Worm (Caenorhabditis elegans) whole organism, L3 larva: Measurements from ENCODE around the gene Y37E11AL.2.
A peak's percentile ranks its signal among the peaks of the same experiment; 100 is the strongest.

ENCODE experiments used
- R02D3.7 ChIP-seq: fragments of 150-350 bp; optimal IDR thresholded peaks from 2 replicates; lab custom pipeline; 2014; ENCODE audit warnings: missing biosample characterization, missing genetic modification characterization
- ZK546.5 ChIP-seq: sonication (generic microtip); optimal IDR thresholded peaks from 2 replicates; lab custom pipeline; 2017; ENCODE audit warnings: missing biosample characterization, missing genetic modification characterization
- aly-2 ChIP-seq: fragments of 150-350 bp; optimal IDR thresholded peaks from 2 replicates; lab custom pipeline; 2014; ENCODE audit warnings: missing biosample characterization, missing genetic modification characterization
- ceh-28 ChIP-seq: fragments of 150-350 bp; optimal IDR thresholded peaks from 2 replicates; lab custom pipeline; 2014; ENCODE audit warnings: missing biosample characterization, missing genetic modification reagents, missing genetic modification characterization
- ceh-82 ChIP-seq: fragments of 150-350 bp; optimal IDR thresholded peaks from 2 replicates; lab custom pipeline; 2014; ENCODE audit warnings: missing biosample characterization, missing genetic modification characterization
- egl-27 ChIP-seq: sonication (generic microtip); optimal IDR thresholded peaks from 4 replicates; lab custom pipeline; 2017; ENCODE audit warnings: missing biosample characterization, missing genetic modification reagents, missing genetic modification characterization
- elt-2 ChIP-seq: sonication (generic microtip); optimal IDR thresholded peaks from 2 replicates; lab custom pipeline; 2016; ENCODE audit warnings: missing genetic modification reagents, mild to moderate bottlenecking, missing genetic modification characterization, missing compliant biosample characterization
- elt-3 ChIP-seq, 3 experiments: fragments of 150-350 bp in 1 of 3; sonication (generic microtip) in 2 of 3; optimal IDR thresholded peaks; 2 replicates in 2 of 3; 4 replicates in 1 of 3; lab custom pipeline; 2014 to 2017; ENCODE audit warnings: missing biosample characterization in 3 of 3, missing genetic modification characterization in 3 of 3
- eor-1 ChIP-seq, 2 experiments: fragments of 150-350 bp; optimal IDR thresholded peaks; 2 replicates each; lab custom pipeline; 2014 to 2018; ENCODE audit warnings: missing biosample characterization in 2 of 2, missing genetic modification characterization in 2 of 2
- nfya-1 ChIP-seq: sonication (generic microtip); optimal IDR thresholded peaks from 2 replicates; lab custom pipeline; 2017; ENCODE audit warnings: missing genetic modification characterization, mild to moderate bottlenecking, missing compliant biosample characterization, antibody characterized with exemption, moderate library complexity; ENCODE audit not compliant: insufficient read depth
- nhr-11 ChIP-seq: fragments of 150-350 bp; optimal IDR thresholded peaks from 2 replicates; lab custom pipeline; 2014; ENCODE audit warnings: missing biosample characterization, missing genetic modification characterization
- nhr-12 ChIP-seq: fragments of 150-350 bp; optimal IDR thresholded peaks from 2 replicates; lab custom pipeline; 2014; ENCODE audit warnings: missing biosample characterization, missing genetic modification characterization
- nhr-25 ChIP-seq: sonication (generic microtip); optimal IDR thresholded peaks from 2 replicates; lab custom pipeline; 2017; ENCODE audit warnings: missing biosample characterization, missing genetic modification characterization
- nhr-28 ChIP-seq: fragments of 150-350 bp; optimal IDR thresholded peaks from 2 replicates; lab custom pipeline; 2014; ENCODE audit warnings: missing biosample characterization, missing genetic modification characterization
- nhr-43 ChIP-seq: sonication (generic microtip); optimal IDR thresholded peaks from 2 replicates; lab custom pipeline; 2016; ENCODE audit warnings: mild to moderate bottlenecking, missing genetic modification characterization, missing compliant biosample characterization; ENCODE audit not compliant: poor library complexity, severe bottlenecking
- nhr-77 ChIP-seq: fragments of 150-350 bp; optimal IDR thresholded peaks from 2 replicates; lab custom pipeline; 2014; ENCODE audit warnings: missing biosample characterization, missing genetic modification characterization
- pha-4 ChIP-seq: fragments of 150-350 bp; optimal IDR thresholded peaks from 2 replicates; lab custom pipeline; 2014; ENCODE audit warnings: missing biosample characterization, missing genetic modification reagents, missing genetic modification characterization
- pqm-1 ChIP-seq: fragments of 150-350 bp; optimal IDR thresholded peaks from 2 replicates; lab custom pipeline; 2017; ENCODE audit warnings: missing biosample characterization, missing genetic modification characterization, inconsistent platforms
- sea-2 ChIP-seq: fragments of 150-350 bp; sonication (generic microtip); optimal IDR thresholded peaks from 4 replicates; lab custom pipeline; 2014; ENCODE audit warnings: missing biosample characterization, missing genetic modification reagents, missing genetic modification characterization
- skn-1 ChIP-seq: fragments of 150-350 bp; optimal IDR thresholded peaks from 2 replicates; lab custom pipeline; 2014; ENCODE audit warnings: missing biosample characterization, missing genetic modification characterization
- tbx-2 ChIP-seq: sonication (generic microtip); optimal IDR thresholded peaks from 2 replicates; lab custom pipeline; 2016; ENCODE audit warnings: mild to moderate bottlenecking, missing genetic modification characterization, missing compliant biosample characterization
- unc-39 ChIP-seq: sonication (generic microtip); optimal IDR thresholded peaks from 4 replicates; lab custom pipeline; 2017; ENCODE audit warnings: missing biosample characterization, missing genetic modification characterization
- zag-1 ChIP-seq: fragments of 150-350 bp; optimal IDR thresholded peaks from 2 replicates; lab custom pipeline; 2014; ENCODE audit warnings: missing biosample characterization, missing genetic modification characterization

Gene Y37E11AL.2

DNA sequence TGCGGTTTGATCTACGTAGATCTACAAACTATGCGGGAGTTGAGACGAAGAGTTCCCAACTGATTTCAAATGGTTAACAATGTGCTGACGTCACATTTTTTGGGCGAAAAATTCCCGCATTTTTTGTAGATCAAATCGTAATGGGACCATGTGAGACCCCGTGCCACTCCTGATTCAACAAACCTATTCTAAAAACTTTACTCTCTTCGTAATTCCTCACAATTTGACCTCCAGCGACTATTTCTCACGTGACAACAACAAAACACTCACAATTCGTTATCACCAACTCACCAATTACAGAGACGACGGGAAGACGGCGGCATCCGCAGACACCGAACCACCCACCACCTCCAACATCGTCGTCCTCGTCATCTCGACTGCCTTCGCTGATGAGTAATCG, 45.4 kb downstream of the Y37E11AL.2 start, which contains the start of gene siah-1:
Gene siah-1 (plus strand): TSS at position 301 of the 400 bp plus-strand sequence.
- TF ChIP-seq elt-3 (tag; optimal IDR thresholded peaks at IDR 0.05; lab: Kevin White, UChicago) (no peak), nhr-12 (tag; lab: Kevin White, UChicago) (no peak), ceh-28 (tag; lab: Kevin White, UChicago) (no peak), eor-1 (tag; optimal IDR thresholded peaks at IDR 0.05; lab: Kevin White, UChicago) (no peak), aly-2 (tag; lab: Kevin White, UChicago) (no peak), pqm-1 (tag; lab: Kevin White, UChicago) (peak; percentile 22), ceh-82 (tag; lab: Kevin White, UChicago) (no peak), elt-2 (tag; lab: Kevin White, UChicago) (peak; percentile 25), nhr-43 (tag; lab: Kevin White, UChicago) (no peak)

DNA sequence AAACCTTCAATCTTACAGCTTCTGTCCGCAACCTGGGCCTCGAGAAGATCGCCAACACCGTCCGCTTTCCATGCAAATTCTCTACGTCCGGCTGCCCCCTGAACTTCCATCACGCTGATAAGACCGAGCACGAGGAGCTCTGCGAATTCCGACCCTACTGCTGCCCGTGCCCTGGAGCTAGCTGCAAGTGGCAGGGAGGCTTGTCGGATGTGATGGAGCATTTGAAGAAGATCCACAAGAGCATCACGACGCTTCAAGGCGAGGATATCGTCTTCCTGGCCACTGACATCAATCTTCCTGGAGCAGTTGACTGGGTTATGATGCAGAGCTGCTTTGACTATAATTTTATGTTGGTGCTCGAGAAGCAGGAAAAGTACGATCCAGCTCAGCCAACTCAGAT, 47.5 kb downstream of the Y37E11AL.2 start:
- no peak for TF ChIP-seq nhr-77
- no peak for TF ChIP-seq sea-2 (GFP tag; lab: Kevin White, UChicago)
- TF ChIP-seq nhr-11 (tag; lab: Kevin White, UChicago) = no peak
- no peak for TF ChIP-seq unc-39
- no peak for TF ChIP-seq nfya-1
- no peak for TF ChIP-seq ZK546.5 (tag; lab: Kevin White, UChicago)
- TF ChIP-seq tbx-2 = no peak
- TF ChIP-seq pha-4 (tag; lab: Kevin White, UChicago) = no peak
- no peak for TF ChIP-seq egl-27 (tag; lab: Kevin White, UChicago)
- no peak for TF ChIP-seq R02D3.7
- TF ChIP-seq nhr-25 (tag; lab: Kevin White, UChicago) = no peak
- TF ChIP-seq nhr-28 (tag; lab: Kevin White, UChicago) = no peak
- no peak for TF ChIP-seq nhr-43 (tag; lab: Kevin White, UChicago)
- TF ChIP-seq ceh-28 (tag; lab: Kevin White, UChicago) = no peak
- TF ChIP-seq zag-1 = no peak
- no peak for TF ChIP-seq skn-1
